Fruit fly (Drosophila melanogaster) whole organism, embryonic: ENCODE measurements around the gene prtp.

ENCODE experiments used
- Bteb2 ChIP-seq: fragments of 200-800 bp; sonication (Bioruptor generic); optimal IDR thresholded peaks from 2 replicates; lab custom pipeline; 2016; ENCODE audit warnings: missing biosample characterization, missing genetic modification characterization
- CG10543 ChIP-seq: fragments of 200-800 bp; sonication (Bioruptor generic); optimal IDR thresholded peaks from 3 replicates; lab custom pipeline; 2017; ENCODE audit warnings: missing biosample characterization, mild to moderate bottlenecking, missing genetic modification characterization, moderate library complexity
- CG12769 ChIP-seq: fragments of 200-800 bp; sonication (Bioruptor generic); optimal IDR thresholded peaks from 2 replicates; lab custom pipeline; 2019; ENCODE audit warnings: missing biosample characterization, mild to moderate bottlenecking, missing genetic modification characterization, moderate library complexity
- CG14441 ChIP-seq: fragments of 200-800 bp; sonication (Bioruptor generic); IDR thresholded peaks from 2 replicates; pipeline ENCODE4 v1.3.6; 2022; ENCODE audit warnings: missing biosample characterization, missing genetic modification characterization
- CG17385 ChIP-seq: fragments of 200-800 bp; sonication (Bioruptor generic); optimal IDR thresholded peaks from 3 replicates; lab custom pipeline; 2018; ENCODE audit warnings: missing biosample characterization, mild to moderate bottlenecking, missing genetic modification characterization
- CG17829 ChIP-seq: fragments of 200-800 bp; optimal IDR thresholded peaks from 2 replicates; lab custom pipeline; 2019; ENCODE audit warnings: missing biosample characterization, mild to moderate bottlenecking, missing genetic modification characterization, moderate library complexity
- CG2678 ChIP-seq: fragments of 200-800 bp; sonication (Bioruptor generic); optimal IDR thresholded peaks from 3 replicates; lab custom pipeline; 2019; ENCODE audit warnings: missing biosample characterization, mild to moderate bottlenecking, missing genetic modification characterization, moderate library complexity
- CG31224 ChIP-seq: fragments of 200-800 bp; sonication (Bioruptor generic); IDR thresholded peaks from 2 replicates; pipeline ENCODE4 v1.3.6; 2022; ENCODE audit warnings: missing biosample characterization, missing genetic modification characterization
- CG32767 ChIP-seq: fragments of 200-800 bp; sonication (Bioruptor generic); IDR thresholded peaks from 2 replicates; pipeline ENCODE4 v1.3.6; 2022; ENCODE audit warnings: missing biosample characterization, missing genetic modification characterization
- CG32772 ChIP-seq: fragments of 200-800 bp; sonication (Bioruptor generic); IDR thresholded peaks from 2 replicates; pipeline ENCODE4 v1.3.6; 2022; ENCODE audit warnings: missing biosample characterization, missing genetic modification characterization
- CG33557 ChIP-seq: fragments of 200-800 bp; sonication (Bioruptor generic); optimal IDR thresholded peaks from 2 replicates; lab custom pipeline; 2019; ENCODE audit warnings: missing biosample characterization, mild to moderate bottlenecking, missing genetic modification characterization, moderate library complexity
- CG4424 ChIP-seq: fragments of 200-800 bp; sonication (Bioruptor generic); optimal IDR thresholded peaks from 3 replicates; lab custom pipeline; 2016; ENCODE audit warnings: missing biosample characterization, missing genetic modification characterization
- CG4707 ChIP-seq: fragments of 200-800 bp; sonication (Bioruptor generic); optimal IDR thresholded peaks from 2 replicates; lab custom pipeline; 2018; ENCODE audit warnings: missing biosample characterization, mild to moderate bottlenecking, missing genetic modification characterization, moderate library complexity
- CG6765 ChIP-seq: fragments of 200-800 bp; sonication (Bioruptor generic); optimal IDR thresholded peaks from 3 replicates; lab custom pipeline; 2017; ENCODE audit warnings: missing biosample characterization, mild to moderate bottlenecking, missing genetic modification characterization
- CG7357 ChIP-seq: fragments of 200-800 bp; sonication (Bioruptor generic); IDR thresholded peaks from 3 replicates; pipeline ENCODE4 v1.3.6; 2022; ENCODE audit warnings: missing biosample characterization, missing genetic modification characterization
- CG9727 ChIP-seq: fragments of 200-800 bp; sonication (Bioruptor generic); optimal IDR thresholded peaks from 3 replicates; lab custom pipeline; 2017; ENCODE audit warnings: missing biosample characterization, mild to moderate bottlenecking, missing genetic modification characterization
- D19B ChIP-seq: fragments of 200-800 bp; sonication (Bioruptor generic); optimal IDR thresholded peaks from 2 replicates; lab custom pipeline; 2017; ENCODE audit warnings: missing biosample characterization, mild to moderate bottlenecking, missing genetic modification characterization
- Drgx ChIP-seq: fragments of 200-800 bp; sonication (Bioruptor generic); IDR thresholded peaks from 2 replicates; pipeline ENCODE4 v1.3.6; 2022; ENCODE audit warnings: missing biosample characterization, missing genetic modification characterization
- E2f1 ChIP-seq: fragments of 200-800 bp; sonication (Bioruptor generic); IDR thresholded peaks from 2 replicates; pipeline ENCODE4 v1.3.6; 2022; ENCODE audit warnings: missing biosample characterization, missing genetic modification characterization
- Eip74EF ChIP-seq, 2 experiments: fragments of 200-800 bp in 1 of 2; fragments of >200 bp in 1 of 2; sonication (Bioruptor generic) in 1 of 2; optimal IDR thresholded peaks; 2 replicates each; lab custom pipeline; 2017 to 2019; ENCODE audit warnings: missing biosample characterization in 2 of 2, missing genetic modification characterization in 2 of 2, mild to moderate bottlenecking in 1 of 2, moderate library complexity in 1 of 2
- HLH4C ChIP-seq: fragments of 200-800 bp; sonication (Bioruptor generic); IDR thresholded peaks from 3 replicates; pipeline ENCODE4 v1.3.6; 2022; ENCODE audit warnings: missing biosample characterization, missing genetic modification characterization; ENCODE audit not compliant: partially characterized antibody
- Mad ChIP-seq: fragments of 200-800 bp; sonication (Bioruptor generic); optimal IDR thresholded peaks from 2 replicates; lab custom pipeline; 2016; ENCODE audit warnings: missing biosample characterization, missing genetic modification characterization
- Taf1 ChIP-seq: fragments of 200-800 bp; sonication (Bioruptor generic); IDR thresholded peaks from 2 replicates; pipeline ENCODE4 v1.3.6; 2022; ENCODE audit warnings: missing biosample characterization, missing genetic modification characterization
- ato ChIP-seq: fragments of 200-800 bp; sonication (Bioruptor generic); IDR thresholded peaks from 2 replicates; pipeline ENCODE4 v1.3.6; 2022; ENCODE audit warnings: missing biosample characterization, missing genetic modification characterization; ENCODE audit not compliant: partially characterized antibody
- bigmax ChIP-seq: fragments of 200-800 bp; sonication (Bioruptor generic); optimal IDR thresholded peaks from 2 replicates; lab custom pipeline; 2018; ENCODE audit warnings: missing biosample characterization, mild to moderate bottlenecking, missing genetic modification characterization
- cas ChIP-seq: fragments of 200-800 bp; sonication (Bioruptor generic); IDR thresholded peaks from 2 replicates; pipeline ENCODE4 v1.3.6; 2022; ENCODE audit warnings: missing biosample characterization, missing genetic modification characterization
- chif ChIP-seq, 2 experiments: fragments of 200-800 bp; sonication (Bioruptor generic); optimal IDR thresholded peaks; 3 replicates each; lab custom pipeline; 2016; ENCODE audit warnings: missing biosample characterization in 2 of 2, missing genetic modification characterization in 2 of 2
- chn ChIP-seq: fragments of 200-800 bp; sonication (Bioruptor generic); optimal IDR thresholded peaks from 2 replicates; lab custom pipeline; 2016; ENCODE audit warnings: missing biosample characterization, missing genetic modification characterization
- esg ChIP-seq: fragments of 200-800 bp; sonication (Bioruptor generic); conservative IDR thresholded peaks from 2 replicates; pipeline ENCODE4 v1.3.6; 2022; ENCODE audit warnings: missing biosample characterization, missing genetic modification characterization
- exex ChIP-seq: fragments of 200-800 bp; sonication (Bioruptor generic); optimal IDR thresholded peaks from 4 replicates; lab custom pipeline; 2018; ENCODE audit warnings: missing biosample characterization, mild to moderate bottlenecking, missing genetic modification characterization, moderate library complexity
- gcm2 ChIP-seq: fragments of 200-800 bp; sonication (Bioruptor generic); optimal IDR thresholded peaks from 2 replicates; lab custom pipeline; 2016; ENCODE audit warnings: missing biosample characterization, missing genetic modification characterization
- gfzf ChIP-seq: fragments of 200-800 bp; sonication (Bioruptor generic); optimal IDR thresholded peaks from 2 replicates; lab custom pipeline; 2016; ENCODE audit warnings: missing biosample characterization, mild to moderate bottlenecking, missing genetic modification characterization, moderate library complexity
- gsb-n ChIP-seq: fragments of 200-800 bp; sonication (Bioruptor generic); optimal IDR thresholded peaks from 3 replicates; lab custom pipeline; 2018; ENCODE audit warnings: missing biosample characterization, mild to moderate bottlenecking, missing genetic modification characterization
- ham ChIP-seq: fragments of 200-800 bp; sonication (Bioruptor generic); IDR thresholded peaks from 2 replicates; pipeline ENCODE4 v1.3.6; 2022; ENCODE audit warnings: missing biosample characterization, missing genetic modification characterization
- hb ChIP-seq: fragments of 200-800 bp; sonication (Bioruptor generic); IDR thresholded peaks from 3 replicates; pipeline ENCODE4 v1.3.6; 2022; ENCODE audit warnings: missing biosample characterization, missing genetic modification characterization; ENCODE audit not compliant: partially characterized antibody
- jigr1 ChIP-seq: fragments of 200-800 bp; sonication (Bioruptor generic); IDR thresholded peaks from 3 replicates; pipeline ENCODE4 v1.3.6; 2022; ENCODE audit warnings: missing biosample characterization, missing genetic modification characterization
- klu ChIP-seq: fragments of 200-800 bp; sonication (Bioruptor generic); IDR thresholded peaks from 2 replicates; pipeline ENCODE4 v1.3.6; 2022; ENCODE audit warnings: missing biosample characterization, missing genetic modification characterization
- lov ChIP-seq, 2 experiments: fragments of 200-800 bp in 1 of 2; fragments of >200 bp in 1 of 2; sonication (Bioruptor generic) in 1 of 2; IDR thresholded peaks in 1 of 2; optimal IDR thresholded peaks in 1 of 2; 2 replicates in 1 of 2; 3 replicates in 1 of 2; pipeline versions ENCODE4 v1.3.6 to Lab custom; 2017 to 2022; ENCODE audit warnings: missing biosample characterization in 1 of 2, missing genetic modification characterization in 1 of 2
- mirr ChIP-seq: fragments of 200-800 bp; sonication (Bioruptor generic); optimal IDR thresholded peaks from 3 replicates; lab custom pipeline; 2018; ENCODE audit warnings: missing biosample characterization, mild to moderate bottlenecking, missing genetic modification characterization
- peb ChIP-seq: fragments of 200-800 bp; sonication (Bioruptor generic); IDR thresholded peaks from 2 replicates; pipeline ENCODE4 v1.3.6; 2022; ENCODE audit warnings: missing biosample characterization, missing genetic modification characterization
- prd ChIP-seq, 3 experiments: fragments of >200 bp in 2 of 3; fragments of 200-800 bp in 1 of 3; sonication (Bioruptor generic) in 1 of 3; optimal IDR thresholded peaks in 2 of 3; IDR thresholded peaks in 1 of 3; 2 replicates in 2 of 3; 3 replicates in 1 of 3; pipeline versions ENCODE4 v1.3.6 to Lab custom; 2017 to 2022; ENCODE audit warnings: missing biosample characterization in 1 of 3, missing genetic modification characterization in 1 of 3
- row ChIP-seq: fragments of 200-800 bp; sonication (Bioruptor generic); IDR thresholded peaks from 3 replicates; pipeline ENCODE4 v1.3.6; 2022; ENCODE audit warnings: missing biosample characterization, missing genetic modification characterization
- sd ChIP-seq: fragments of 200-800 bp; sonication (Bioruptor generic); optimal IDR thresholded peaks from 3 replicates; lab custom pipeline; 2018; ENCODE audit warnings: missing biosample characterization, mild to moderate bottlenecking, missing genetic modification characterization, moderate library complexity
- slp2 ChIP-seq: fragments of 200-800 bp; sonication (Bioruptor generic); optimal IDR thresholded peaks from 2 replicates; lab custom pipeline; 2016; ENCODE audit warnings: missing biosample characterization, missing genetic modification characterization
- sug ChIP-seq: fragments of 200-800 bp; optimal IDR thresholded peaks from 2 replicates; lab custom pipeline; 2019; ENCODE audit warnings: missing biosample characterization, mild to moderate bottlenecking, missing genetic modification characterization, moderate library complexity
- tap ChIP-seq: fragments of 200-800 bp; optimal IDR thresholded peaks from 3 replicates; lab custom pipeline; 2019; ENCODE audit warnings: missing biosample characterization, mild to moderate bottlenecking, missing genetic modification characterization, moderate library complexity
- toy ChIP-seq: fragments of 200-800 bp; sonication (Bioruptor generic); IDR thresholded peaks from 2 replicates; pipeline ENCODE4 v1.3.6; 2022; ENCODE audit warnings: missing biosample characterization, missing genetic modification characterization
- ttk ChIP-seq: fragments of 200-800 bp; sonication (Bioruptor generic); IDR thresholded peaks from 2 replicates; pipeline ENCODE4 v2.1.2; 2022; ENCODE audit warnings: missing biosample characterization, missing genetic modification characterization
- tx ChIP-seq: fragments of 200-800 bp; sonication (Bioruptor generic); optimal IDR thresholded peaks from 2 replicates; lab custom pipeline; 2016; ENCODE audit warnings: missing biosample characterization, missing genetic modification characterization
- vvl ChIP-seq: fragments of 200-800 bp; sonication (Bioruptor generic); IDR thresholded peaks from 2 replicates; pipeline ENCODE4 v1.3.6; 2022; ENCODE audit warnings: missing biosample characterization, missing genetic modification characterization

prtp gene

dm6 chrX:11715263-11715659, 1.3 kb upstream of the prtp start, which contains the start of gene Amun (continued):
- TF ChIP-seq ttk (GFP tag; lab: Robert Waterston, UW) (peak; percentile 8; the same call in 1 of the 2 replicates), Bteb2 (no peak), CG10543 (no peak), sd (tag; lab: Kevin White, UChicago) (no peak), CG32767 (GFP tag; lab: Robert Waterston, UW) (no peak), esg (GFP tag; lab: Robert Waterston, UW) (no peak), CG6765 (GFP tag; lab: Kevin White, UChicago) (no peak), gcm2 (no peak), row (GFP tag; lab: Robert Waterston, UW) (no peak; the same call in 2 of the 3 replicates), hb (no peak), CG7357 (GFP tag; lab: Robert Waterston, UW) (no peak), slp2 (GFP tag; lab: Kevin White, UChicago) (peak; percentile 12), jigr1 (GFP tag; lab: Robert Waterston, UW) (no peak), klu (peak; percentile 32; the same call in 1 of the 2 replicates), CG17829 (tag; lab: Kevin White, UChicago) (no peak), cas (GFP tag; lab: Robert Waterston, UW) (0 out of 2 replicates have a peak, but pooled peaks have one; percentile 39), CG32772 (GFP tag; lab: Robert Waterston, UW) (no peak), D19B (GFP tag; lab: Kevin White, UChicago) (no peak), CG2678 (peak; percentile 35), tx (GFP tag; lab: Kevin White, UChicago) (no peak), peb (no peak), CG33557 (GFP tag; lab: Kevin White, UChicago) (no peak), CG17385 (GFP tag; lab: Kevin White, UChicago) (no peak), CG4707 (GFP tag; lab: Kevin White, UChicago) (no peak), CG9727 (no peak), Mad (no peak), toy (GFP tag; lab: Robert Waterston, UW) (no peak), gsb-n (tag; lab: Kevin White, UChicago) (no peak), ham (GFP tag; lab: Robert Waterston, UW) (no peak), Drgx (GFP tag; lab: Robert Waterston, UW) (0 out of 2 replicates have a peak, but pooled peaks have one; percentile 9), ato (GFP tag; lab: Robert Waterston, UW) (no peak), tap (tag; lab: Kevin White, UChicago) (no peak), bigmax (GFP tag; lab: Kevin White, UChicago) (no peak), E2f1 (no peak), gfzf (GFP tag; lab: Kevin White, UChicago) (no peak), Taf1 (GFP tag; lab: Robert Waterston, UW) (peak; percentile 20; the same call in 1 of the 2 replicates), prd (optimal IDR thresholded peaks at IDR 0.05; lab: Kevin White, UChicago) (no peak), prd (GFP tag; IDR thresholded peaks at IDR 0.05; lab: Robert Waterston, UW) (peak; percentile 45), exex (no peak), mirr (GFP tag; lab: Kevin White, UChicago) (no peak), vvl (GFP tag; lab: Robert Waterston, UW) (peak; percentile 14; the same call in 1 of the 2 replicates), sug (tag; lab: Kevin White, UChicago) (no peak), CG14441 (peak; percentile 50), lov (optimal IDR thresholded peaks at IDR 0.05; lab: Kevin White, UChicago) (no peak), lov (GFP tag; IDR thresholded peaks at IDR 0.05; lab: Robert Waterston, UW) (no peak), CG31224 (peak; percentile 31; the same call in 1 of the 2 replicates), Eip74EF (GFP tag; optimal IDR thresholded peaks at IDR 0.05; lab: Kevin White, UChicago) (no peak), CG4424 (GFP tag; lab: Kevin White, UChicago) (peak; percentile 25), HLH4C (GFP tag; lab: Robert Waterston, UW) (no peak), chn (GFP tag; lab: Kevin White, UChicago) (no peak), chif (GFP tag; optimal IDR thresholded peaks at IDR 0.05; lab: Kevin White, UChicago) (no peak), CG12769 (no peak)
